Fruit fly (Drosophila melanogaster): ENCODE data around the gene CG18754.

The CG18754 gene

DNA sequence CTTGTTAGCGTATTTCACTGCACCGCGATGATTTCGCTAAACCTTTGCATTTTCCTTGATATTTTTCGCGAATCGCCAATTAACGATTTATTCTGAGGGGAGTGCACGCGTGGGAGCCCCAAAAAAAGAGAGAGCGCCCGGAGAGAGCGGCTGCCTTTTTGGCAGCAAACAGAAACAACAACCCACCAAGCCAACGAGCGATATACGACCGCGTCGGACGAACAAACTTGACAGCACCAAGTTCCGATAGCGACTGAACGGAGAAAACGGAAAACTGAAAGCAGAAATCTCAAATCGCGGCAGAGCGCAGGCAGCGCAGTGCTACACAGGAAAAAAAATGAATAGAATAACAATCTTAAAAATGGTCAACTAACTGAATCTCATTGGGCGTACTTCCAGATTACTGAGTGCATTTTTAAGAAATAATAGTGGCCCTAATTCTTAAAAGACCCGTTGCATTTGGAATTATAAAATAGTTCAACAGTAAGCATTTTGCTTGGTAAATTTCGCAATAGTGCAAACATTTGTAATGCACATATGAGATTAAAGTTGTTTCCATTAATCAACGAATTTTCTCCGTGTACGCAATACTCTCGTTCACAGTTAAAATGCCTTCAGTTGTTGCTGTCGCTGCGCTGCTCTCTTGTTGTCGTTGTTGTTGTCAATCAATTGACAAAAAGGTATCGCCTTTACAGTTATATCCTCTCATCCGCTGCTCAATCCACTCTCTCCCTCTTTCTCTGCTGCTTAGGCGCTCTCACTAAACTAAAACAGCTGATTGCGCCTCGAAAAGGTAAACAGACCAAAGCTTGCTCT, 14.2 kb upstream of the CG18754 start, which contains the start of gene CG31145 (continued):
- TF ChIP-seq tgo (GFP tag; IDR thresholded peaks at IDR 0.05) (peak; percentile 99), fru (optimal IDR thresholded peaks at IDR 0.05) (no peak), z (GFP tag; IDR thresholded peaks at IDR 0.05) (peak; percentile 73; the same call in 2 of the 3 replicates), Hsf (GFP tag; optimal IDR thresholded peaks at IDR 0.05) (peak; percentile 100), tll (GFP tag; optimal IDR thresholded peaks at IDR 0.05) (peak; percentile 65 to 79), scrt (GFP tag; optimal IDR thresholded peaks at IDR 0.05) (peak; percentile 99), CG2199 (GFP tag; IDR thresholded peaks at IDR 0.05) (peak; percentile 99), CG2875 (GFP tag; optimal IDR thresholded peaks at IDR 0.05) (peak; percentile 99), CG15073 (GFP tag; optimal IDR thresholded peaks at IDR 0.05) (peak; percentile 90), CG11456 (GFP tag; IDR thresholded peaks at IDR 0.05) (peak; percentile 99), CG11398 (GFP tag; optimal IDR thresholded peaks at IDR 0.05) (peak; percentile 99), Myb (GFP tag; optimal IDR thresholded peaks at IDR 0.05) (peak; percentile 96), trh (GFP tag; optimal IDR thresholded peaks at IDR 0.05) (peak; percentile 99), crol (GFP tag; IDR thresholded peaks at IDR 0.05) (peak; percentile 73), CG12391 (tag; optimal IDR thresholded peaks at IDR 0.05) (peak; percentile 100), sna (GFP tag; IDR thresholded peaks at IDR 0.05; ENCODE audit: partially characterized antibody) (no peak), wdn (GFP tag; IDR thresholded peaks at IDR 0.05) (peak; percentile 98), CG6765 (GFP tag; optimal IDR thresholded peaks at IDR 0.05) (peak; percentile 99), CG43689 (GFP tag; IDR thresholded peaks at IDR 0.05) (peak; percentile 96), Pdp1 (GFP tag; optimal IDR thresholded peaks at IDR 0.05) (peak; percentile 99 to 100), Asciz (GFP tag; optimal IDR thresholded peaks at IDR 0.05) (peak; percentile 100), gce (GFP tag; IDR thresholded peaks at IDR 0.05) (peak; percentile 97), gcm2 (GFP tag; optimal IDR thresholded peaks at IDR 0.05) (peak; percentile 100), dpn (GFP tag; optimal IDR thresholded peaks at IDR 0.05) (peak; percentile 100), Six4 (GFP tag; optimal IDR thresholded peaks at IDR 0.05) (peak; percentile 99), H15 (GFP tag; IDR thresholded peaks at IDR 0.05) (peak; percentile 98), CG14860 (GFP tag; IDR thresholded peaks at IDR 0.05; ENCODE audit: partially characterized antibody) (no peak), CG4328 (GFP tag; optimal IDR thresholded peaks at IDR 0.05) (peak; percentile 98), ato (GFP tag; IDR thresholded peaks at IDR 0.05; ENCODE audit: partially characterized antibody) (peak; percentile 64; the same call in 1 of the 2 replicates), stc (GFP tag; IDR thresholded peaks at IDR 0.05) (peak; percentile 99), sens-2 (GFP tag; IDR thresholded peaks at IDR 0.05) (peak; percentile 95), tup (GFP tag; optimal IDR thresholded peaks at IDR 0.05) (peak; percentile 99), cg (GFP tag; optimal IDR thresholded peaks at IDR 0.05) (peak; percentile 49), zfh1 (GFP tag; IDR thresholded peaks at IDR 0.05) (peak; percentile 99), CG17568 (GFP tag; optimal IDR thresholded peaks at IDR 0.05) (peak; percentile 99), Dfd (GFP tag; optimal IDR thresholded peaks at IDR 0.05) (peak in 1 of 2 experiments; percentile 95), CG11695 (GFP tag; IDR thresholded peaks at IDR 0.05) (peak; percentile 99), amos (GFP tag; IDR thresholded peaks at IDR 0.05; ENCODE audit: partially characterized antibody) (no peak; the same call in 1 of the 2 replicates), ssp (GFP tag; IDR thresholded peaks at IDR 0.05) (peak; percentile 95), CG7745 (tag; optimal IDR thresholded peaks at IDR 0.05) (peak; percentile 37), ase (GFP tag; IDR thresholded peaks at IDR 0.05) (peak; percentile 98), pho (GFP tag; optimal IDR thresholded peaks at IDR 0.05) (peak; percentile 100), pum (GFP tag; optimal IDR thresholded peaks at IDR 0.05) (peak; percentile 100), NC2α (GFP tag; optimal IDR thresholded peaks at IDR 0.05) (peak; percentile 99), CTCF (GFP tag; optimal IDR thresholded peaks at IDR 0.05) (peak; percentile 86), CG10654 (GFP tag; optimal IDR thresholded peaks at IDR 0.05) (peak; percentile 99), Dek (tag; optimal IDR thresholded peaks at IDR 0.05) (peak; percentile 99), lov (optimal IDR thresholded peaks at IDR 0.05) (no peak), lov (GFP tag; IDR thresholded peaks at IDR 0.05) (peak; percentile 94), fu2 (GFP tag; optimal IDR thresholded peaks at IDR 0.05) (peak; percentile 99)
